Worm (Caenorhabditis elegans) whole organism, young adult: ENCODE data around the gene tbc-20.
A peak's percentile ranks its signal among the peaks of the same experiment; 100 is the strongest.
"Not testable (repeated sequence)": the region's sequence is repeated elsewhere in the genome, so short reads cannot be mapped to it uniquely, and the experiment has no call there.

ENCODE experiments used
- B0261.1 ChIP-seq: sonication (generic microtip); optimal IDR thresholded peaks from 2 replicates; lab custom pipeline; 2016; ENCODE audit warnings: mild to moderate bottlenecking, missing genetic modification characterization, moderate library complexity, missing compliant biosample characterization
- D2030.7 ChIP-seq: fragments of 200-800 bp; sonication (Bioruptor generic); IDR thresholded peaks from 2 replicates; pipeline ENCODE4 v1.3.6; 2022; ENCODE audit warnings: missing genetic modification reagents, missing genetic modification characterization, missing compliant biosample characterization
- F10E7.11 ChIP-seq: sonication (generic microtip); optimal IDR thresholded peaks from 2 replicates; lab custom pipeline; 2017; ENCODE audit warnings: mild to moderate bottlenecking, missing genetic modification characterization, moderate library complexity, missing compliant biosample characterization
- F33H1.4 ChIP-seq: fragments of 200-800 bp; sonication (Bioruptor generic); IDR thresholded peaks from 2 replicates; pipeline ENCODE4 v1.3.6; 2022; ENCODE audit warnings: missing genetic modification reagents, missing genetic modification characterization, missing compliant biosample characterization
- F52B5.7 ChIP-seq: sonication (generic microtip); optimal IDR thresholded peaks from 2 replicates; lab custom pipeline; 2016; ENCODE audit warnings: mild to moderate bottlenecking, missing genetic modification characterization, missing compliant biosample characterization
- F57A8.1 ChIP-seq: fragments of 200-800 bp; sonication (Bioruptor generic); optimal IDR thresholded peaks from 2 replicates; lab custom pipeline; 2018; ENCODE audit warnings: mild to moderate bottlenecking, missing genetic modification characterization, moderate library complexity, missing compliant biosample characterization
- F57C9.4 ChIP-seq: sonication (generic microtip); optimal IDR thresholded peaks from 2 replicates; lab custom pipeline; 2017; ENCODE audit warnings: mild to moderate bottlenecking, missing genetic modification characterization, missing compliant biosample characterization
- K11D2.4 ChIP-seq: fragments of 200-800 bp; sonication (Bioruptor generic); IDR thresholded peaks from 2 replicates; pipeline ENCODE4 v1.3.6; 2022; ENCODE audit warnings: missing genetic modification reagents, missing genetic modification characterization, missing compliant biosample characterization
- T07F8.4 ChIP-seq: sonication (generic microtip); optimal IDR thresholded peaks from 2 replicates; lab custom pipeline; 2016; ENCODE audit warnings: mild to moderate bottlenecking, missing genetic modification characterization, moderate library complexity, missing compliant biosample characterization
- Y53G8AR.9 ChIP-seq: fragments of 200-800 bp; sonication (Bioruptor generic); conservative IDR thresholded peaks from 2 replicates; pipeline ENCODE4 v1.3.6; 2022; ENCODE audit warnings: missing genetic modification reagents, missing genetic modification characterization, missing compliant biosample characterization
- Y67H2A.10 ChIP-seq: fragments of 200-800 bp; sonication (Bioruptor generic); conservative IDR thresholded peaks from 2 replicates; pipeline ENCODE4 v1.3.6; 2022; ENCODE audit warnings: missing genetic modification reagents, missing genetic modification characterization, missing compliant biosample characterization
- ama-1 ChIP-seq, 3 experiments: fragments of 150-350 bp in 1 of 3; sonication (generic microtip) in 2 of 3; optimal IDR thresholded peaks; 2 replicates each; lab custom pipeline; 2014 to 2018; ENCODE audit warnings: missing biosample characterization in 2 of 3, missing genetic modification characterization in 2 of 3, missing genetic modification reagents in 2 of 3
- attf-6 ChIP-seq: fragments of 200-800 bp; sonication (Bioruptor generic); IDR thresholded peaks from 2 replicates; pipeline ENCODE4 v1.3.6; 2022; ENCODE audit warnings: missing genetic modification reagents, missing genetic modification characterization, missing compliant biosample characterization
- ceh-40 ChIP-seq: fragments of 200-800 bp; sonication (Bioruptor generic); IDR thresholded peaks from 2 replicates; pipeline ENCODE4 v1.3.6; 2022; ENCODE audit warnings: missing genetic modification characterization, missing compliant biosample characterization
- ceh-79 ChIP-seq: sonication (generic microtip); optimal IDR thresholded peaks from 2 replicates; lab custom pipeline; 2017; ENCODE audit warnings: mild to moderate bottlenecking, missing genetic modification characterization, missing compliant biosample characterization
- dox-1 ChIP-seq: fragments of 200-800 bp; sonication (Bioruptor generic); IDR thresholded peaks from 2 replicates; pipeline ENCODE4 v1.3.6; 2022; ENCODE audit warnings: missing genetic modification reagents, missing genetic modification characterization, missing compliant biosample characterization
- egl-18 ChIP-seq: fragments of 200-800 bp; sonication (Bioruptor generic); IDR thresholded peaks from 2 replicates; pipeline ENCODE4 v1.3.6; 2022; ENCODE audit warnings: missing genetic modification reagents, missing genetic modification characterization, missing compliant biosample characterization
- egrh-3 ChIP-seq: fragments of 200-800 bp; sonication (Bioruptor generic); IDR thresholded peaks from 2 replicates; pipeline ENCODE4 v1.3.6; 2022; ENCODE audit warnings: missing genetic modification reagents, missing genetic modification characterization, missing compliant biosample characterization
- ekl-4 ChIP-seq: fragments of 200-800 bp; sonication (Bioruptor generic); IDR thresholded peaks from 2 replicates; pipeline ENCODE4 v1.3.6; 2022; ENCODE audit warnings: missing genetic modification reagents, missing genetic modification characterization, missing compliant biosample characterization
- ets-4 ChIP-seq: fragments of 200-800 bp; sonication (Bioruptor generic); optimal IDR thresholded peaks from 2 replicates; lab custom pipeline; 2018; ENCODE audit warnings: mild to moderate bottlenecking, missing genetic modification characterization, missing compliant biosample characterization
- him-1 ChIP-seq: sonication (generic microtip); optimal IDR thresholded peaks from 2 replicates; lab custom pipeline; 2016; ENCODE audit warnings: missing genotype, missing genetic modification reagents, missing genetic modification characterization, missing compliant biosample characterization
- hlh-26 ChIP-seq: fragments of 200-800 bp; sonication (Bioruptor generic); conservative IDR thresholded peaks from 2 replicates; pipeline ENCODE4 v1.3.6; 2022; ENCODE audit warnings: missing genetic modification reagents, missing genetic modification characterization, missing compliant biosample characterization
- hmg-1.2 ChIP-seq: fragments of 200-800 bp; sonication (Bioruptor generic); IDR thresholded peaks from 2 replicates; pipeline ENCODE4 v1.3.6; 2022; ENCODE audit warnings: missing genetic modification reagents, missing genetic modification characterization, missing compliant biosample characterization
- hsf-1 ChIP-seq: fragments of 200-800 bp; sonication (Bioruptor generic); IDR thresholded peaks from 2 replicates; pipeline ENCODE4 v1.3.6; 2022; ENCODE audit warnings: missing genetic modification reagents, missing genetic modification characterization, missing compliant biosample characterization
- let-526 ChIP-seq: fragments of 200-800 bp; sonication (Bioruptor generic); IDR thresholded peaks from 2 replicates; pipeline ENCODE4 v1.3.6; 2022; ENCODE audit warnings: missing genetic modification reagents, missing genetic modification characterization, missing compliant biosample characterization
- let-607 ChIP-seq, 2 experiments: fragments of 200-800 bp in 1 of 2; sonication (Bioruptor generic) in 1 of 2; sonication (generic microtip) in 1 of 2; optimal IDR thresholded peaks; 2 replicates each; lab custom pipeline; 2016 to 2018; ENCODE audit warnings: mild to moderate bottlenecking in 2 of 2, missing compliant biosample characterization in 2 of 2, missing genetic modification characterization in 2 of 2, moderate library complexity in 2 of 2, missing genotype in 1 of 2
- lin-26 ChIP-seq: fragments of 200-800 bp; sonication (Bioruptor generic); IDR thresholded peaks from 2 replicates; pipeline ENCODE4 v1.3.6; 2022; ENCODE audit warnings: missing genetic modification reagents, missing genetic modification characterization, missing compliant biosample characterization
- lin-54 ChIP-seq: fragments of 200-800 bp; sonication (Bioruptor generic); optimal IDR thresholded peaks from 2 replicates; lab custom pipeline; 2018; ENCODE audit warnings: mild to moderate bottlenecking, missing genetic modification characterization, missing compliant biosample characterization
- lir-1 ChIP-seq: fragments of 200-800 bp; sonication (Bioruptor generic); conservative IDR thresholded peaks from 2 replicates; pipeline ENCODE4 v1.3.6; 2022; ENCODE audit warnings: missing genetic modification reagents, missing genetic modification characterization, missing compliant biosample characterization
- lsl-1 ChIP-seq: fragments of 200-800 bp; sonication (Bioruptor generic); optimal IDR thresholded peaks from 2 replicates; lab custom pipeline; 2018; ENCODE audit warnings: mild to moderate bottlenecking, missing genetic modification characterization, moderate library complexity, missing compliant biosample characterization
- madf-10 ChIP-seq: sonication (generic microtip); optimal IDR thresholded peaks from 2 replicates; lab custom pipeline; 2016; ENCODE audit warnings: mild to moderate bottlenecking, missing genetic modification characterization, missing compliant biosample characterization
- madf-6 ChIP-seq: fragments of 200-800 bp; sonication (Bioruptor generic); IDR thresholded peaks from 2 replicates; pipeline ENCODE4 v1.3.6; 2022; ENCODE audit warnings: missing genetic modification reagents, missing genetic modification characterization, missing compliant biosample characterization
- mcd-1 ChIP-seq: fragments of 200-800 bp; sonication (Bioruptor generic); IDR thresholded peaks from 2 replicates; pipeline ENCODE4 v1.3.6; 2022; ENCODE audit warnings: missing genetic modification reagents, missing genetic modification characterization, missing compliant biosample characterization
- mxl-1 ChIP-seq: sonication (generic microtip); optimal IDR thresholded peaks from 2 replicates; lab custom pipeline; 2016; ENCODE audit warnings: missing genetic modification characterization, missing compliant biosample characterization
- nfyb-1 ChIP-seq: fragments of 200-800 bp; sonication (Bioruptor generic); IDR thresholded peaks from 2 replicates; pipeline ENCODE4 v1.3.6; 2022; ENCODE audit warnings: missing genetic modification reagents, missing genetic modification characterization, missing compliant biosample characterization
- nhr-120 ChIP-seq: fragments of 200-800 bp; sonication (Bioruptor generic); IDR thresholded peaks from 2 replicates; pipeline ENCODE4 v1.3.6; 2022; ENCODE audit warnings: missing genetic modification characterization, missing compliant biosample characterization
- rcor-1 ChIP-seq: fragments of 200-800 bp; sonication (Bioruptor generic); IDR thresholded peaks from 2 replicates; pipeline ENCODE4 v1.3.6; 2022; ENCODE audit warnings: missing genetic modification reagents, missing genetic modification characterization, missing compliant biosample characterization
- rpc-1 ChIP-seq, 2 experiments: fragments of 150-350 bp in 1 of 2; sonication (generic microtip) in 1 of 2; optimal IDR thresholded peaks; 2 replicates each; lab custom pipeline; 2014 to 2018; ENCODE audit warnings: missing biosample characterization in 1 of 2, missing genetic modification characterization in 1 of 2, missing genetic modification reagents in 1 of 2, missing genotype in 1 of 2
- sdz-38 ChIP-seq: sonication (generic microtip); optimal IDR thresholded peaks from 2 replicates; lab custom pipeline; 2016; ENCODE audit warnings: missing genotype, missing genetic modification characterization, missing compliant biosample characterization
- snpc-4 ChIP-seq, 5 experiments: fragments of 150-350 bp in 1 of 5; sonication (generic microtip) in 4 of 5; optimal IDR thresholded peaks; 2 replicates each; lab custom pipeline; 2014 to 2018; ENCODE audit warnings: missing genetic modification characterization in 5 of 5, missing biosample characterization in 3 of 5, antibody characterized with exemption in 2 of 5, mild to moderate bottlenecking in 2 of 5, missing compliant biosample characterization in 2 of 5, missing genotype in 2 of 5, moderate library complexity in 2 of 5, missing genetic modification reagents in 1 of 5
- tbp1 ChIP-seq: fragments of 200-800 bp; sonication (Bioruptor generic); optimal IDR thresholded peaks from 2 replicates; lab custom pipeline; 2018; ENCODE audit warnings: mild to moderate bottlenecking, missing genetic modification characterization, missing compliant biosample characterization
- tlf-1 ChIP-seq: fragments of 200-800 bp; sonication (Bioruptor generic); optimal IDR thresholded peaks from 2 replicates; lab custom pipeline; 2018; ENCODE audit warnings: mild to moderate bottlenecking, missing genetic modification characterization, missing compliant biosample characterization
- xnd-1 ChIP-seq: sonication (generic microtip); optimal IDR thresholded peaks from 2 replicates; lab custom pipeline; 2016; ENCODE audit warnings: missing genotype, missing genetic modification reagents, missing genetic modification characterization, missing compliant biosample characterization
- zfh-2 ChIP-seq: fragments of 200-800 bp; sonication (Bioruptor generic); conservative IDR thresholded peaks from 2 replicates; pipeline ENCODE4 v1.3.6; 2022; ENCODE audit warnings: missing genetic modification reagents, missing genetic modification characterization, missing compliant biosample characterization
- zim-3 ChIP-seq: sonication (generic microtip); optimal IDR thresholded peaks from 2 replicates; lab custom pipeline; 2017; ENCODE audit warnings: mild to moderate bottlenecking, missing genetic modification characterization, moderate library complexity, missing compliant biosample characterization
- ztf-18 ChIP-seq: sonication (generic microtip); optimal IDR thresholded peaks from 2 replicates; lab custom pipeline; 2016; ENCODE audit warnings: missing genotype, mild to moderate bottlenecking, missing genetic modification characterization, missing compliant biosample characterization

The tbc-20 gene

DNA sequence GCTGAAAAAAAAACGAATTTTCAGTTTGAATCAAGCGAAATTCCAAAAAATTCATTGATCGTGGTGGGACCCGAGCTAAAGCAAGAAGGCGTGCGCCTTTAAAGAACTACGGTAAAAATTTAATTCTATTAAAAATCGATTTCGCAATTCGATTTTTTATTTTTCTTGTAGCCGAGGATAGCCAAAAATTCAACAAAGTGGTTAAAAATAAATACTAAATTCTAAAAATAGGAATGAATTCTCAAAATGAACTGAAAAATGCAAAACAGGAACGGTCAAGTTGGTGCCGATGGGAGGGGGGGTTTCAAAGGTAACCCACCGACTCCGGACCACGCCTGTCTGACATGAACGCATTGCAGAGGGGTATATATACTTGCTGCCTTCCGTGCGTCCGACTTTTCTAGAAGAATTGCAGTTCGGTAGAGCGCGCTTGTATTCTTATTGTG lies 2.8 kb downstream of the tbc-20 start (continued):
- no peak for TF ChIP-seq hlh-26 (GFP tag; lab: Robert Waterston, UW)
- TF ChIP-seq Y53G8AR.9 (GFP tag; lab: Robert Waterston, UW) = no peak
- TF ChIP-seq egrh-3 (GFP tag; lab: Robert Waterston, UW) = no peak
- no peak for TF ChIP-seq T07F8.4 (tag; lab: Kevin White, UChicago)
- TF ChIP-seq mcd-1 (GFP tag; lab: Robert Waterston, UW) = peak; percentile 85
- no peak for TF ChIP-seq tlf-1 (GFP tag; lab: Kevin White, UChicago)
- no peak for TF ChIP-seq lir-1
- TF ChIP-seq lin-54 (GFP tag; lab: Kevin White, UChicago) = no peak
- peak; percentile 53; the same call in 1 of the 2 replicates for TF ChIP-seq dox-1 (GFP tag; lab: Robert Waterston, UW)
- TF ChIP-seq F57C9.4 (tag; lab: Kevin White, UChicago) = no peak
- TF ChIP-seq ceh-40 (GFP tag; lab: Robert Waterston, UW) = no peak
- TF ChIP-seq madf-10 = no peak
- no peak for TF ChIP-seq let-526
- peak; percentile 70; the same call in 1 of the 2 replicates for TF ChIP-seq egl-18 (GFP tag; lab: Robert Waterston, UW)
- peak; percentile 83 for TF ChIP-seq madf-6
- TF ChIP-seq mxl-1 (tag; lab: Kevin White, UChicago) = no peak
- TF ChIP-seq let-607 (tag; optimal IDR thresholded peaks at IDR 0.05; lab: Kevin White, UChicago) = peak in 1 of 2 experiments; percentile 55
- no peak for TF ChIP-seq ztf-18
- 0 out of 2 replicates have a peak, but pooled peaks have one; percentile 31 for TF ChIP-seq zfh-2 (GFP tag; lab: Robert Waterston, UW)
- TF ChIP-seq F52B5.7 (tag; lab: Kevin White, UChicago) = no peak
- TF ChIP-seq hsf-1 = no peak; the same call in 1 of the 2 replicates
- TF ChIP-seq sdz-38 (tag; lab: Kevin White, UChicago) = no peak
- no peak for TF ChIP-seq ets-4 (GFP tag; lab: Kevin White, UChicago)
- peak; percentile 49 for TF ChIP-seq him-1 (tag; lab: Kevin White, UChicago)
- TF ChIP-seq K11D2.4 = peak; percentile 37; the same call in 1 of the 2 replicates
- no peak for TF ChIP-seq F10E7.11 (tag; lab: Kevin White, UChicago)
- no peak for TF ChIP-seq Y67H2A.10 (GFP tag; lab: Robert Waterston, UW)
- TF ChIP-seq nfyb-1 (GFP tag; lab: Robert Waterston, UW) = peak; percentile 73
- no peak for TF ChIP-seq F57A8.1 (GFP tag; lab: Kevin White, UChicago)
- TF ChIP-seq ceh-79 = no peak
- no peak for TF ChIP-seq attf-6 (GFP tag; lab: Robert Waterston, UW)
- no peak for TF ChIP-seq rcor-1
- peak; percentile 91 for TF ChIP-seq xnd-1 (tag; lab: Kevin White, UChicago)
- no peak for TF ChIP-seq zim-3 (tag; lab: Kevin White, UChicago)
- TF ChIP-seq ama-1 (optimal IDR thresholded peaks at IDR 0.05; lab: Kevin White, UChicago) = no peak
- no peak for TF ChIP-seq ama-1 (GFP tag; optimal IDR thresholded peaks at IDR 0.05; lab: Kevin White, UChicago)

DNA sequence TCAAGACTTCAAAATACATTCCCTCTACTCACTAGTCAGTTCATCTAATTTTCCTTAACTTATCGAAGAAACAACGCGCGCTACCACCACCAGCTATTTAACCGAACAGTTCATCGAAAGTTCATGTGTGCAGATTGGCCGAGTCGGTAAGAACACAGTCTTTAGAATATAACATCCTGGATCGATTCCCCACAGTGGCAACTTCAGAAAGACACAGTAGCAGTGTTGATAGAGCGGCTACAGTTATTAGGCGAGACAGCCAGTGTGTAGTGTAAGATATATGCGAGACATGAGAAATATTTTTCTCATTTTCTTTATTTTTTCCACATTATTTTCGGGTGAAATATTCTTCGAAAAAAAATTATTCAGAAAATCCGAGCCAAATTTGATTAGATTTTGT lies 4.3 kb downstream of the tbc-20 start:
- TF ChIP-seq F33H1.4 (peak; percentile 33; the same call in 1 of the 2 replicates), tbp1 (GFP tag; lab: Kevin White, UChicago) (peak; percentile 83), lin-54 (GFP tag; lab: Kevin White, UChicago) (peak; percentile 9), D2030.7 (GFP tag; lab: Robert Waterston, UW) (peak; percentile 60), nhr-120 (GFP tag; lab: Robert Waterston, UW) (0 out of 2 replicates have a peak, but pooled peaks have one; percentile 8), B0261.1 (peak; percentile 59), hmg-1.2 (GFP tag; lab: Robert Waterston, UW) (peak; percentile 52), mcd-1 (GFP tag; lab: Robert Waterston, UW) (peak; percentile 23; the same call in 1 of the 2 replicates), rcor-1 (peak; percentile 26; the same call in 1 of the 2 replicates), snpc-4 (tag; optimal IDR thresholded peaks at IDR 0.05; lab: Kevin White, UChicago) (peak in 2 of 4 experiments; percentile 68 to 70), ekl-4 (GFP tag; lab: Robert Waterston, UW) (peak; percentile 63; the same call in 1 of the 2 replicates), lsl-1 (GFP tag; lab: Kevin White, UChicago) (peak; percentile 14), nfyb-1 (GFP tag; lab: Robert Waterston, UW) (peak; percentile 38; the same call in 1 of the 2 replicates), rpc-1 (optimal IDR thresholded peaks at IDR 0.05; lab: Kevin White, UChicago) (peak; percentile 56), rpc-1 (tag; optimal IDR thresholded peaks at IDR 0.05; lab: Kevin White, UChicago) (peak; percentile 68), madf-6 (peak; percentile 61), dox-1 (GFP tag; lab: Robert Waterston, UW) (0 out of 2 replicates have a peak, but pooled peaks have one; percentile 49), lin-26 (GFP tag; lab: Robert Waterston, UW) (peak; percentile 77)
- not testable (repeated sequence) for TF ChIP-seq snpc-4 (GFP tag; optimal IDR thresholded peaks at IDR 0.05; lab: Kevin White, UChicago)
